Fruit fly (Drosophila melanogaster) whole organism, embryonic: Measurements from ENCODE around the gene mldr.

Experiments used
- Awh ChIP-seq: fragments of 200-800 bp; sonication (Bioruptor generic); IDR thresholded peaks from 2 replicates; pipeline ENCODE4, ENCODE4 v1.3.6; 2022; ENCODE audit warnings: missing biosample characterization, missing genetic modification characterization
- CG1024 ChIP-seq: fragments of 200-800 bp; sonication (Bioruptor generic); IDR thresholded peaks from 2 replicates; pipeline ENCODE4 v1.3.6; 2022; ENCODE audit warnings: missing biosample characterization, missing genetic modification characterization
- CG11456 ChIP-seq: fragments of 200-800 bp; sonication (Bioruptor generic); IDR thresholded peaks from 3 replicates; pipeline ENCODE4 v1.3.6; 2022; ENCODE audit warnings: missing biosample characterization, missing genetic modification characterization
- CG11560 ChIP-seq: fragments of 200-800 bp; sonication (Bioruptor generic); IDR thresholded peaks from 3 replicates; pipeline ENCODE4 v1.3.6; 2022; ENCODE audit warnings: missing biosample characterization, missing genetic modification characterization
- CG12155 ChIP-seq: fragments of 200-800 bp; sonication (Bioruptor generic); optimal IDR thresholded peaks from 3 replicates; lab custom pipeline; 2016; ENCODE audit warnings: missing biosample characterization, missing genetic modification characterization
- CG13775 ChIP-seq: fragments of 200-800 bp; sonication (Bioruptor generic); optimal IDR thresholded peaks from 3 replicates; lab custom pipeline; 2017; ENCODE audit warnings: missing biosample characterization, mild to moderate bottlenecking, missing genetic modification characterization
- CG14014 ChIP-seq: fragments of 200-800 bp; sonication (Bioruptor generic); IDR thresholded peaks from 2 replicates; pipeline ENCODE4 v1.3.6; 2022; ENCODE audit warnings: missing biosample characterization, missing genetic modification characterization
- CG15514 ChIP-seq: fragments of 200-800 bp; sonication (Bioruptor generic); optimal IDR thresholded peaks from 3 replicates; lab custom pipeline; 2017; ENCODE audit warnings: missing biosample characterization, missing genetic modification characterization, mild to moderate bottlenecking, moderate library complexity, missing genetic modification reagents
- CG1602 ChIP-seq: fragments of 200-800 bp; sonication (Bioruptor generic); optimal IDR thresholded peaks from 3 replicates; lab custom pipeline; 2016; ENCODE audit warnings: missing biosample characterization, missing genetic modification characterization
- CG1603 ChIP-seq: fragments of 200-800 bp; sonication (Bioruptor generic); optimal IDR thresholded peaks from 2 replicates; lab custom pipeline; 2019; ENCODE audit warnings: missing biosample characterization, mild to moderate bottlenecking, missing genetic modification characterization, moderate library complexity
- CG1647 ChIP-seq: fragments of 200-800 bp; sonication (Bioruptor generic); optimal IDR thresholded peaks from 3 replicates; lab custom pipeline; 2016; ENCODE audit warnings: missing biosample characterization, missing genetic modification characterization
- CG17912 ChIP-seq: fragments of 200-800 bp; sonication (Bioruptor generic); optimal IDR thresholded peaks from 2 replicates; lab custom pipeline; 2018; ENCODE audit warnings: missing biosample characterization, mild to moderate bottlenecking, missing genetic modification characterization
- CG2199 ChIP-seq: fragments of 200-800 bp; sonication (Bioruptor generic); IDR thresholded peaks from 3 replicates; pipeline ENCODE4 v1.3.6; 2022; ENCODE audit warnings: missing biosample characterization, missing genetic modification characterization
- CG2202 ChIP-seq: fragments of 200-800 bp; sonication (Bioruptor generic); optimal IDR thresholded peaks from 2 replicates; lab custom pipeline; 2018; ENCODE audit warnings: missing biosample characterization, mild to moderate bottlenecking, missing genetic modification characterization
- CG30403 ChIP-seq: fragments of 200-800 bp; sonication (Bioruptor generic); optimal IDR thresholded peaks from 3 replicates; lab custom pipeline; 2016; ENCODE audit warnings: missing biosample characterization, missing genetic modification characterization
- CG31224 ChIP-seq: fragments of 200-800 bp; sonication (Bioruptor generic); IDR thresholded peaks from 2 replicates; pipeline ENCODE4 v1.3.6; 2022; ENCODE audit warnings: missing biosample characterization, missing genetic modification characterization
- CG4404 ChIP-seq: fragments of 200-800 bp; sonication (Bioruptor generic); IDR thresholded peaks from 2 replicates; pipeline ENCODE4 v1.3.6; 2022; ENCODE audit warnings: missing biosample characterization, missing genetic modification characterization
- CG4854 ChIP-seq: fragments of 200-800 bp; sonication (Bioruptor generic); optimal IDR thresholded peaks from 2 replicates; lab custom pipeline; 2016; ENCODE audit warnings: missing biosample characterization, missing genetic modification characterization, inconsistent platforms
- CG7963 ChIP-seq: fragments of 200-800 bp; sonication (Bioruptor generic); IDR thresholded peaks from 3 replicates; pipeline ENCODE4 v1.3.6; 2022; ENCODE audit warnings: missing biosample characterization, missing genetic modification characterization; ENCODE audit not compliant: partially characterized antibody
- CG8765 ChIP-seq: fragments of 200-800 bp; sonication (Bioruptor generic); IDR thresholded peaks from 2 replicates; pipeline ENCODE4 v1.3.6; 2022; ENCODE audit warnings: missing biosample characterization, missing genetic modification characterization
- Chrac-16 ChIP-seq: fragments of 200-800 bp; sonication (Bioruptor generic); optimal IDR thresholded peaks from 3 replicates; lab custom pipeline; 2016; ENCODE audit warnings: missing biosample characterization, missing genetic modification characterization
- Deaf1 ChIP-seq: fragments of 200-800 bp; optimal IDR thresholded peaks from 3 replicates; lab custom pipeline; 2019; ENCODE audit warnings: missing biosample characterization, mild to moderate bottlenecking, missing genetic modification characterization, moderate library complexity
- Dip2 ChIP-seq: fragments of 200-800 bp; sonication (Bioruptor generic); IDR thresholded peaks from 2 replicates; pipeline ENCODE4 v1.3.6; 2022; ENCODE audit warnings: missing biosample characterization, missing genetic modification characterization
- Dref ChIP-seq: fragments of 200-800 bp; sonication (Bioruptor generic); IDR thresholded peaks from 2 replicates; pipeline ENCODE4 v1.3.6; 2022; ENCODE audit warnings: missing biosample characterization, missing genetic modification characterization
- Fer1 ChIP-seq: fragments of 200-800 bp; sonication (Bioruptor generic); optimal IDR thresholded peaks from 2 replicates; lab custom pipeline; 2017; ENCODE audit warnings: missing biosample characterization, mild to moderate bottlenecking, missing genetic modification characterization
- Fer3 ChIP-seq: fragments of 200-800 bp; sonication (Bioruptor generic); optimal IDR thresholded peaks from 2 replicates; lab custom pipeline; 2018; ENCODE audit warnings: missing biosample characterization, mild to moderate bottlenecking, missing genetic modification characterization, moderate library complexity
- HLH54F ChIP-seq: fragments of 200-800 bp; sonication (Bioruptor generic); optimal IDR thresholded peaks from 3 replicates; lab custom pipeline; 2016; ENCODE audit warnings: missing biosample characterization, missing genetic modification characterization
- PHDP ChIP-seq: fragments of 200-800 bp; sonication (Bioruptor generic); optimal IDR thresholded peaks from 3 replicates; lab custom pipeline; 2018; ENCODE audit warnings: missing biosample characterization, mild to moderate bottlenecking, missing genetic modification characterization, moderate library complexity
- Sry-δ ChIP-seq: fragments of 200-800 bp; sonication (Bioruptor generic); optimal IDR thresholded peaks from 2 replicates; lab custom pipeline; 2016; ENCODE audit warnings: missing biosample characterization, missing genetic modification characterization
- Xbp1 ChIP-seq: fragments of 200-800 bp; sonication (Bioruptor generic); optimal IDR thresholded peaks from 3 replicates; lab custom pipeline; 2016; ENCODE audit warnings: missing biosample characterization, mild to moderate bottlenecking, missing genetic modification characterization
- ara ChIP-seq: fragments of 200-800 bp; sonication (Bioruptor generic); IDR thresholded peaks from 2 replicates; pipeline ENCODE4 v1.3.6; 2022; ENCODE audit warnings: missing biosample characterization, missing genetic modification characterization
- ash1 ChIP-seq: fragments of 200-800 bp; sonication (Bioruptor generic); optimal IDR thresholded peaks from 2 replicates; lab custom pipeline; 2018; ENCODE audit warnings: missing biosample characterization, mild to moderate bottlenecking, missing genetic modification characterization
- bsh ChIP-seq, 2 experiments: fragments of 200-800 bp; sonication (Bioruptor generic); optimal IDR thresholded peaks; 2 replicates each; lab custom pipeline; 2017 to 2018; ENCODE audit warnings: mild to moderate bottlenecking in 2 of 2, missing biosample characterization in 2 of 2, missing genetic modification characterization in 2 of 2, moderate library complexity in 1 of 2
- cato ChIP-seq: fragments of 200-800 bp; sonication (Bioruptor generic); optimal IDR thresholded peaks from 2 replicates; lab custom pipeline; 2016; ENCODE audit warnings: missing biosample characterization, missing genetic modification characterization, borderline replicate concordance
- chif ChIP-seq, 2 experiments: fragments of 200-800 bp; sonication (Bioruptor generic); optimal IDR thresholded peaks; 3 replicates each; lab custom pipeline; 2016; ENCODE audit warnings: missing biosample characterization in 2 of 2, missing genetic modification characterization in 2 of 2
- corto ChIP-seq: fragments of 200-800 bp; sonication (Bioruptor generic); optimal IDR thresholded peaks from 2 replicates; lab custom pipeline; 2016; ENCODE audit warnings: missing biosample characterization, mild to moderate bottlenecking, missing genetic modification characterization, moderate library complexity
- cwo ChIP-seq: fragments of 200-800 bp; sonication (Bioruptor generic); optimal IDR thresholded peaks from 3 replicates; lab custom pipeline; 2017; ENCODE audit warnings: missing biosample characterization, missing genetic modification characterization, mild to moderate bottlenecking, moderate library complexity, missing genetic modification reagents
- fd64A ChIP-seq: fragments of 200-800 bp; sonication (Bioruptor generic); optimal IDR thresholded peaks from 3 replicates; lab custom pipeline; 2018; ENCODE audit warnings: missing biosample characterization, mild to moderate bottlenecking, missing genetic modification characterization
- ftz-f1 ChIP-seq: fragments of 200-800 bp; sonication (Bioruptor generic); optimal IDR thresholded peaks from 2 replicates; lab custom pipeline; 2016; ENCODE audit warnings: missing biosample characterization, missing genetic modification characterization
- ham ChIP-seq: fragments of 200-800 bp; sonication (Bioruptor generic); IDR thresholded peaks from 2 replicates; pipeline ENCODE4 v1.3.6; 2022; ENCODE audit warnings: missing biosample characterization, missing genetic modification characterization
- hth ChIP-seq: fragments of >200 bp; optimal IDR thresholded peaks from 2 replicates; lab custom pipeline; 2017; ENCODE audit warnings: inconsistent platforms
- ind ChIP-seq: fragments of 200-800 bp; sonication (Bioruptor generic); optimal IDR thresholded peaks from 3 replicates; lab custom pipeline; 2016; ENCODE audit warnings: missing biosample characterization, missing genetic modification characterization
- ken ChIP-seq: fragments of 200-800 bp; sonication (Bioruptor generic); IDR thresholded peaks from 3 replicates; pipeline ENCODE4 v1.3.6; 2022; ENCODE audit warnings: missing biosample characterization, missing genetic modification characterization
- lmd ChIP-seq: fragments of 200-800 bp; sonication (Bioruptor generic); IDR thresholded peaks from 2 replicates; pipeline ENCODE4 v1.3.6; 2022; ENCODE audit warnings: missing biosample characterization, missing genetic modification characterization
- sc ChIP-seq, 3 experiments: fragments of >200 bp in 2 of 3; fragments of 200-800 bp in 1 of 3; sonication (Bioruptor generic) in 1 of 3; optimal IDR thresholded peaks; 2 replicates in 2 of 3; 3 replicates in 1 of 3; lab custom pipeline; 2017; ENCODE audit warnings: mild to moderate bottlenecking in 1 of 3, missing biosample characterization in 1 of 3, missing genetic modification characterization in 1 of 3, missing genetic modification reagents in 1 of 3
- shn ChIP-seq: fragments of 200-800 bp; sonication (Bioruptor generic); optimal IDR thresholded peaks from 3 replicates; lab custom pipeline; 2016; ENCODE audit warnings: missing biosample characterization, missing genetic modification characterization
- sob ChIP-seq: fragments of 200-800 bp; sonication (Bioruptor generic); IDR thresholded peaks from 2 replicates; pipeline ENCODE4 v1.3.6; 2022; ENCODE audit warnings: missing biosample characterization, missing genetic modification characterization
- twi ChIP-seq: fragments of 200-800 bp; optimal IDR thresholded peaks from 2 replicates; lab custom pipeline; 2019; ENCODE audit warnings: missing biosample characterization, mild to moderate bottlenecking, missing genetic modification characterization, moderate library complexity
- unpg ChIP-seq: fragments of 200-800 bp; sonication (Bioruptor generic); optimal IDR thresholded peaks from 3 replicates; lab custom pipeline; 2018; ENCODE audit warnings: missing biosample characterization, mild to moderate bottlenecking, missing genetic modification characterization, moderate library complexity
- wdn ChIP-seq: fragments of 200-800 bp; sonication (Bioruptor generic); IDR thresholded peaks from 2 replicates; pipeline ENCODE4 v1.3.6; 2022; ENCODE audit warnings: missing biosample characterization, missing genetic modification characterization

The mldr gene

dm6 chrX:6339970-6340548 lies 49.0 kb downstream of the mldr start (continued):
- TF ChIP-seq Fer1 (GFP tag; lab: Kevin White, UChicago): peak; percentile 29
- TF ChIP-seq CG1603 (tag; lab: Kevin White, UChicago): peak; percentile 68
- TF ChIP-seq Sry-δ (GFP tag; lab: Kevin White, UChicago): no peak
- peak; percentile 15 for TF ChIP-seq Deaf1 (tag; lab: Kevin White, UChicago)
- peak; percentile 57 for TF ChIP-seq Fer3 (tag; lab: Kevin White, UChicago)
- TF ChIP-seq sc (optimal IDR thresholded peaks at IDR 0.05; lab: Kevin White, UChicago): no peak
- no peak for TF ChIP-seq sc (GFP tag; optimal IDR thresholded peaks at IDR 0.05; lab: Kevin White, UChicago)
- peak; percentile 34 for TF ChIP-seq CG1647 (GFP tag; lab: Kevin White, UChicago)
- TF ChIP-seq fd64A (GFP tag; lab: Kevin White, UChicago): peak; percentile 27
- no peak for TF ChIP-seq Dip2 (GFP tag; lab: Robert Waterston, UW)
- TF ChIP-seq Xbp1 (GFP tag; lab: Kevin White, UChicago): peak; percentile 52
- TF ChIP-seq hth (lab: Kevin White, UChicago): no peak
- no peak for TF ChIP-seq CG13775 (GFP tag; lab: Kevin White, UChicago)
- TF ChIP-seq CG1024 (GFP tag; lab: Robert Waterston, UW): 0 out of 2 replicates have a peak, but pooled peaks have one; percentile 11
- TF ChIP-seq CG4404 (GFP tag; lab: Robert Waterston, UW): peak; percentile 22; the same call in 1 of the 2 replicates
- 0 out of 3 replicates have a peak, but pooled peaks have one; percentile 46 for TF ChIP-seq ken (GFP tag; lab: Robert Waterston, UW)
- peak; percentile 50 for TF ChIP-seq PHDP
- TF ChIP-seq twi: no peak
- no peak for TF ChIP-seq CG8765 (GFP tag; lab: Robert Waterston, UW)
- TF ChIP-seq ham: peak; percentile 58; the same call in 1 of the 2 replicates
- no peak for TF ChIP-seq CG7963 (GFP tag; lab: Robert Waterston, UW)
- no peak for TF ChIP-seq corto
- no peak for TF ChIP-seq wdn (GFP tag; lab: Robert Waterston, UW)
- TF ChIP-seq Awh: peak; percentile 72
- TF ChIP-seq CG11456 (GFP tag; lab: Robert Waterston, UW): peak; percentile 54; the same call in 1 of the 3 replicates
- TF ChIP-seq CG2199: no peak
- peak; percentile 18 for TF ChIP-seq CG4854
- peak; percentile 31 for TF ChIP-seq Chrac-16 (GFP tag; lab: Kevin White, UChicago)
- TF ChIP-seq cato (GFP tag; lab: Kevin White, UChicago): no peak
- TF ChIP-seq ind: peak; percentile 53
- peak; percentile 47; the same call in 1 of the 2 replicates for TF ChIP-seq sob (GFP tag; lab: Robert Waterston, UW)
- peak; percentile 61; the same call in 1 of the 2 replicates for TF ChIP-seq lmd
- peak; percentile 48; the same call in 1 of the 2 replicates for TF ChIP-seq CG14014 (GFP tag; lab: Robert Waterston, UW)
- TF ChIP-seq shn (GFP tag; lab: Kevin White, UChicago): peak; percentile 24
- TF ChIP-seq CG12155 (GFP tag; lab: Kevin White, UChicago): peak; percentile 19
- peak in 1 of 2 experiments; percentile 73 for TF ChIP-seq bsh (GFP tag; optimal IDR thresholded peaks at IDR 0.05; lab: Kevin White, UChicago)
- TF ChIP-seq CG17912 (GFP tag; lab: Kevin White, UChicago): no peak
- no peak for TF ChIP-seq ash1 (GFP tag; lab: Kevin White, UChicago)
- TF ChIP-seq CG11560: no peak
- TF ChIP-seq ara (GFP tag; lab: Robert Waterston, UW): peak; percentile 62; the same call in 1 of the 2 replicates
- peak; percentile 47 for TF ChIP-seq HLH54F (GFP tag; lab: Kevin White, UChicago)
- TF ChIP-seq unpg: peak; percentile 62
- peak; percentile 3 to 25 for TF ChIP-seq chif (GFP tag; optimal IDR thresholded peaks at IDR 0.05; lab: Kevin White, UChicago)
- no peak for TF ChIP-seq CG2202 (tag; lab: Kevin White, UChicago)
- no peak for TF ChIP-seq ftz-f1 (GFP tag; lab: Kevin White, UChicago)
- peak; percentile 43 for TF ChIP-seq CG30403 (GFP tag; lab: Kevin White, UChicago)
- no peak for TF ChIP-seq Dref (GFP tag; lab: Robert Waterston, UW)
- TF ChIP-seq cwo (GFP tag; lab: Kevin White, UChicago): peak; percentile 90
- TF ChIP-seq CG15514 (GFP tag; lab: Kevin White, UChicago): peak; percentile 9
- TF ChIP-seq CG31224 (GFP tag; lab: Robert Waterston, UW): no peak; the same call in 1 of the 2 replicates
- peak; percentile 29 for TF ChIP-seq CG1602 (GFP tag; lab: Kevin White, UChicago)
